Fruit fly (Drosophila melanogaster) whole organism, pupa: ENCODE results near the gene mRpL20.

Experiments
- CG10348 ChIP-seq: fragments of 200-800 bp; sonication (Bioruptor generic); IDR thresholded peaks from 2 replicates; pipeline ENCODE4 v1.3.6; 2022; ENCODE audit warnings: missing biosample characterization, missing genetic modification characterization
- CG12605 ChIP-seq: fragments of 200-800 bp; sonication (Bioruptor generic); IDR thresholded peaks from 2 replicates; pipeline ENCODE4 v1.3.6; 2022; ENCODE audit warnings: missing biosample characterization, missing genetic modification characterization
- CG13204 ChIP-seq: fragments of 200-800 bp; sonication (Bioruptor generic); optimal IDR thresholded peaks from 2 replicates; lab custom pipeline; 2018; ENCODE audit warnings: missing biosample characterization, mild to moderate bottlenecking, missing genetic modification characterization, moderate library complexity
- CG14655 ChIP-seq: fragments of 200-800 bp; sonication (Bioruptor generic); optimal IDR thresholded peaks from 3 replicates; lab custom pipeline; 2017; ENCODE audit warnings: mild to moderate bottlenecking, missing biosample characterization, missing genetic modification reagents, missing genetic modification characterization
- CG15710 ChIP-seq: fragments of 200-800 bp; sonication (Bioruptor generic); optimal IDR thresholded peaks from 2 replicates; lab custom pipeline; 2018; ENCODE audit warnings: missing biosample characterization, mild to moderate bottlenecking, missing genetic modification characterization, moderate library complexity
- CG17806 ChIP-seq: fragments of 200-800 bp; sonication (Bioruptor generic); optimal IDR thresholded peaks from 2 replicates; lab custom pipeline; 2018; ENCODE audit warnings: missing biosample characterization, mild to moderate bottlenecking, missing genetic modification characterization, moderate library complexity
- CG32121 ChIP-seq: fragments of 200-800 bp; sonication (Bioruptor generic); IDR thresholded peaks from 2 replicates; pipeline ENCODE4 v1.3.6; 2022; ENCODE audit warnings: missing biosample characterization, missing genetic modification characterization
- CG34367 ChIP-seq: fragments of 200-800 bp; sonication (Bioruptor generic); optimal IDR thresholded peaks from 2 replicates; lab custom pipeline; 2018; ENCODE audit warnings: missing biosample characterization, mild to moderate bottlenecking, missing genetic modification characterization
- CG4496 ChIP-seq: fragments of 200-800 bp; sonication (Bioruptor generic); IDR thresholded peaks from 3 replicates; pipeline ENCODE4 v1.3.6; 2022; ENCODE audit warnings: missing biosample characterization, missing genetic modification characterization
- CG8159 ChIP-seq: fragments of 200-800 bp; sonication (Bioruptor generic); optimal IDR thresholded peaks from 3 replicates; lab custom pipeline; 2018; ENCODE audit warnings: missing biosample characterization, mild to moderate bottlenecking, missing genetic modification characterization, moderate library complexity
- CG8301 ChIP-seq: fragments of 200-800 bp; sonication (Bioruptor generic); optimal IDR thresholded peaks from 2 replicates; lab custom pipeline; 2018; ENCODE audit warnings: missing biosample characterization, mild to moderate bottlenecking, missing genetic modification characterization
- CG9948 ChIP-seq: fragments of 200-800 bp; sonication (Bioruptor generic); optimal IDR thresholded peaks from 2 replicates; lab custom pipeline; 2018; ENCODE audit warnings: missing biosample characterization, mild to moderate bottlenecking, missing genetic modification characterization, moderate library complexity
- D1 ChIP-seq: fragments of 200-800 bp; sonication (Bioruptor generic); optimal IDR thresholded peaks from 2 replicates; lab custom pipeline; 2018; ENCODE audit warnings: missing biosample characterization, mild to moderate bottlenecking, missing genetic modification characterization, moderate library complexity
- EcR ChIP-seq: fragments of 200-800 bp; sonication (Bioruptor generic); optimal IDR thresholded peaks from 3 replicates; lab custom pipeline; 2019; ENCODE audit warnings: missing biosample characterization, missing genetic modification characterization, mild to moderate bottlenecking, moderate library complexity, missing genetic modification reagents
- Ets98B ChIP-seq: fragments of 200-800 bp; sonication (Bioruptor generic); IDR thresholded peaks from 2 replicates; pipeline ENCODE4 v1.3.6; 2022; ENCODE audit warnings: missing biosample characterization, missing genetic modification characterization
- Pif1A ChIP-seq: fragments of 200-800 bp; sonication (Bioruptor generic); optimal IDR thresholded peaks from 3 replicates; lab custom pipeline; 2016; ENCODE audit warnings: missing biosample characterization, missing genetic modification characterization
- Pif1B ChIP-seq: fragments of 200-800 bp; sonication (Bioruptor generic); optimal IDR thresholded peaks from 3 replicates; lab custom pipeline; 2016; ENCODE audit warnings: missing biosample characterization, missing genetic modification characterization
- Snoo ChIP-seq: fragments of 200-800 bp; sonication (Bioruptor generic); optimal IDR thresholded peaks from 3 replicates; lab custom pipeline; 2017; ENCODE audit warnings: missing biosample characterization, mild to moderate bottlenecking, missing genetic modification characterization, inconsistent platforms
- fd96Ca ChIP-seq: fragments of 200-800 bp; sonication (Bioruptor generic); IDR thresholded peaks from 3 replicates; pipeline ENCODE4 v1.3.6; 2022; ENCODE audit warnings: missing biosample characterization, missing genetic modification characterization
- gl ChIP-seq: fragments of 200-800 bp; sonication (Bioruptor generic); optimal IDR thresholded peaks from 2 replicates; lab custom pipeline; 2018; ENCODE audit warnings: missing biosample characterization, mild to moderate bottlenecking, missing genetic modification characterization
- rn ChIP-seq: fragments of 200-800 bp; sonication (Bioruptor generic); IDR thresholded peaks from 2 replicates; pipeline ENCODE4 v1.3.6; 2022; ENCODE audit warnings: missing biosample characterization, missing genetic modification characterization

mRpL20 gene

DNA sequence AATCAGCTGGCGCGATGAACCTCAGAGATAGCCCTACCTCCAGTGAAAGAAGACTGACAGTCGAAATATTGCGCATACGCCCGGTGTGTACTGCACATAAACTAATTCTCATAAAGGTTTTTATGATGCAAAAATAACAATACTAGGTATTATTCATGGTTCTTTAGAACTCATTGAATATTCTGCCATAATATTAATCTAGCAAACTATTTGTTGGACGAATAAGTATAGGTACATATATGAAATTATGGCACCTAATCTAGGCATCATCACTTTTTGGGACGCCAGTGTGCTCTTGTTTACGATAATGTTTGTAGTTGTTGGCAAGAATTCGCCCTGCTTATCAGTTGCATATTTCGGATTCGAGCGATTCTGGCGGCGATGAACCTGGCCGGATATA, 4.1 kb upstream of the mRpL20 start:
- TF ChIP-seq gl (tag; lab: Kevin White, UChicago), result no peak
- TF ChIP-seq Snoo (tag; lab: Kevin White, UChicago), result peak; percentile 58
- peak; percentile 56; the same call in 1 of the 3 replicates for TF ChIP-seq CG4496
- no peak for TF ChIP-seq Pif1B (GFP tag; lab: Kevin White, UChicago)
- TF ChIP-seq CG14655 (GFP tag; lab: Kevin White, UChicago), result no peak
- TF ChIP-seq CG8159 (tag; lab: Kevin White, UChicago), result no peak
- no peak for TF ChIP-seq CG32121
- TF ChIP-seq CG15710 (tag; lab: Kevin White, UChicago), result no peak
- peak; percentile 13 for TF ChIP-seq EcR
- no peak for TF ChIP-seq CG13204 (GFP tag; lab: Kevin White, UChicago)
- TF ChIP-seq Pif1A (GFP tag; lab: Kevin White, UChicago), result peak; percentile 7
- TF ChIP-seq rn (GFP tag; lab: Robert Waterston, UW), result no peak
- TF ChIP-seq CG17806 (tag; lab: Kevin White, UChicago), result peak; percentile 11
- no peak for TF ChIP-seq D1 (tag; lab: Kevin White, UChicago)

DNA sequence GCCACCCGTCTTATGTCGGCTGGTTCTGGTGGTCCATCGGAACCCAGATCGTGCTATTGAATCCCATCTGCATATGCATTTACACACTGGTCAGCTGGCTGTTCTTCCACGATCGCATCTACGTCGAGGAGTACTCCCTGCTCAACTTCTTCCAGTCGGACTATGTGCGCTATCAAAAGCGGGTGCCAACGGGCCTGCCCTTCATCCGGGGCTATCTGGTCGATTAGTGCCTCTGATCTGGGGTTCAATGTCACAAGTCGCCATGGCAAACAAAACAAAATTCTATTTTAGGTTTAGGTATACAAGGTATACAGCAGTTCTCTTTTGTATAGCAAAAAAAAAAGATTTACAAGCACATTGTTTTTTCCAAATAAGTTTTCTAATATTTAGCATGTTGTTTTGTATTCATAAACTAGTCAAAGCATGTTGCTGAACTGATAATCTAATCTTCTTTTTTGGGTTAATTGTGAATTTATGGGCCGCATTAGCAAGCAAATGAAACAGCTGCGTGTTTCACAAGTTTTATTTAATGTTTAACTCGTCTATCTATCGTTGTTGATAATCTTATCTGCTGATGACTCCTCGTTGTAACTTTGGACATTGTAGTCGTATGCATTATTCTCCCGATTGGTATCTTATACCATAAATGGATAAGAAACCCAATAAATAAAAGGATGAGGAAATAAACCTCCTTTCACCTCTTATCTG, 1.7 kb upstream of the mRpL20 start:
- TF ChIP-seq Pif1B (GFP tag; lab: Kevin White, UChicago) (no peak), gl (tag; lab: Kevin White, UChicago) (no peak), CG12605 (no peak), CG8159 (tag; lab: Kevin White, UChicago) (no peak), CG34367 (tag; lab: Kevin White, UChicago) (no peak), CG17806 (tag; lab: Kevin White, UChicago) (no peak), fd96Ca (no peak), rn (GFP tag; lab: Robert Waterston, UW) (no peak), Snoo (tag; lab: Kevin White, UChicago) (no peak), CG8301 (tag; lab: Kevin White, UChicago) (no peak), Pif1A (GFP tag; lab: Kevin White, UChicago) (no peak), Ets98B (no peak), D1 (tag; lab: Kevin White, UChicago) (no peak), CG10348 (GFP tag; lab: Robert Waterston, UW) (no peak)

DNA sequence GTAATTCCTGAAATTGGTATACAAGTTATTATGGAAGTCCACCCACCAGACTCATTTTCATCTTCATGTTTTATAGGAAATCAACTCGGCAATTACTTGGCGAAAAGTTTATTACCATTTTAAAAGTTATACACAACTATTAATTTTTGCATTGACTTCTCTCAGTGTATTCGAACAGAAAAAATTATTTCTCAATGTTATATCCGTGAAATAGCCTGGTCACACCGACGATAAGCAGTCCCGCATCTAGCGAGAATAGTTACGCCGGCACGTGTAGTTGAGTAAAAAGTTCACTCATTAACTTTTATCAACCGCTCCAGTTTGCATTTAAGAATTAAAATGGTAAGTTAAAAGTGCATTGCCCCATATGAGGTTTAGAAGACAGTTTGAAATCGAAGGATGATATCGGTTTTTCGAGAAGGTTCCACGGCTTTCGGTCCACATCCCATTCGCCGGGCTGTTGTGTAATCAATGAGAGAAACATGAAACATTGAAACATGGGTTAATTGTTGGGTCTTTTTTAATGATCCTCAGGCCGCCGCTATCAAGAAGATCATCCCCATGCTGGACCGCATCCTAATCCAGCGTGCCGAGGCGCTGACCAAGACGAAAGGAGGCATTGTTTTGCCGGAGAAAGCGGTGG, 1.7 kb downstream of the mRpL20 start, which contains the start of gene CG11267:
Gene CG11267, plus strand, starts transcription at position 228 of the 643 bp plus-strand sequence.
- peak; percentile 79 for TF ChIP-seq CG34367 (tag; lab: Kevin White, UChicago)
- TF ChIP-seq rn (GFP tag; lab: Robert Waterston, UW), result peak; percentile 86
- peak; percentile 88 for TF ChIP-seq CG17806 (tag; lab: Kevin White, UChicago)
- peak; percentile 83 for TF ChIP-seq CG9948 (tag; lab: Kevin White, UChicago)
- TF ChIP-seq D1 (tag; lab: Kevin White, UChicago), result peak; percentile 56
- peak; percentile 90 for TF ChIP-seq CG14655 (GFP tag; lab: Kevin White, UChicago)
- no peak for TF ChIP-seq CG13204 (GFP tag; lab: Kevin White, UChicago)
- peak; percentile 76 for TF ChIP-seq CG10348 (GFP tag; lab: Robert Waterston, UW)
- peak; percentile 55; the same call in 2 of the 3 replicates for TF ChIP-seq fd96Ca
- peak; percentile 77 for TF ChIP-seq Snoo (tag; lab: Kevin White, UChicago)
- TF ChIP-seq Pif1B (GFP tag; lab: Kevin White, UChicago), result peak; percentile 73
- peak; percentile 84 for TF ChIP-seq CG32121
- TF ChIP-seq Pif1A (GFP tag; lab: Kevin White, UChicago), result peak; percentile 84
- TF ChIP-seq gl (tag; lab: Kevin White, UChicago), result peak; percentile 69
- TF ChIP-seq CG12605, result peak; percentile 84
- peak; percentile 79 for TF ChIP-seq CG15710 (tag; lab: Kevin White, UChicago)
- TF ChIP-seq CG8159 (tag; lab: Kevin White, UChicago), result peak; percentile 89
- TF ChIP-seq CG8301 (tag; lab: Kevin White, UChicago), result peak; percentile 88
- peak; percentile 96 for TF ChIP-seq CG4496
- peak; percentile 82 for TF ChIP-seq EcR
- TF ChIP-seq Ets98B, result peak; percentile 94
- TF ChIP-seq, all 21 proteins: peak for 20

DNA sequence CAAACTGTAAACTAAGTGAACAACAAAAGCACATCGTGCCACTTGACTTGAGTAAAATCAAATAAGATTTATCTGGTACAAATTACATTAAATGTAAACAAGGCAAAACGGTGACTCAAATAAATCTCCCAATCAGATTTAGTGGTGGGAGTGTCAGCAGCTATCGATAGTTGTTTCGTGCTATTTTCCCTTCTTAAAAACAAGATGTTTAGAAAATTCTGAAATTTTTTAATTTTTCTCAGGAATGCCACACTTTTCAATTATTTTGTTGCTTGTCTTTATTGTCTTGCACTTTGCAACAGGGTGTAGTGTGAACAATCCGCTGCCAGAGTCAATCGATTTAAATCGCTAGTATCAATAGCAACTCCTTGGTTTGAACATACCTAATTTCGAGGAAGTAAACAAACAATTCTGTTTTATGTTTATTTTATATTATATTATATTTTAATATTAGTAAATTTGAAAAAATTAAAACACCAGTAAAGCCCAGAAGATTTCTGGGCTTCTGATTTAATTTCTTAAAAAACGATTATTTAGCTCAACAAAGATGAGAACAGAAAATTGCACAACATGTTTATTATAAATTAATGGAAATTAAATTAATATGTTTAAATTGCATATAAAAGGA, 2.4 kb downstream of the mRpL20 start, which contains the start of gene MICAL-like:
Gene MICAL-like, minus strand, starts transcription at position 138 of the 628 bp plus-strand sequence.
- no peak for TF ChIP-seq gl (tag; lab: Kevin White, UChicago)
- no peak for TF ChIP-seq CG10348 (GFP tag; lab: Robert Waterston, UW)
- TF ChIP-seq CG4496, result peak; percentile 25; the same call in 2 of the 3 replicates
- no peak for TF ChIP-seq CG34367 (tag; lab: Kevin White, UChicago)
- TF ChIP-seq CG9948 (tag; lab: Kevin White, UChicago), result no peak
- peak; percentile 89 for TF ChIP-seq EcR
- TF ChIP-seq, all 21 proteins: peak for 2

DNA sequence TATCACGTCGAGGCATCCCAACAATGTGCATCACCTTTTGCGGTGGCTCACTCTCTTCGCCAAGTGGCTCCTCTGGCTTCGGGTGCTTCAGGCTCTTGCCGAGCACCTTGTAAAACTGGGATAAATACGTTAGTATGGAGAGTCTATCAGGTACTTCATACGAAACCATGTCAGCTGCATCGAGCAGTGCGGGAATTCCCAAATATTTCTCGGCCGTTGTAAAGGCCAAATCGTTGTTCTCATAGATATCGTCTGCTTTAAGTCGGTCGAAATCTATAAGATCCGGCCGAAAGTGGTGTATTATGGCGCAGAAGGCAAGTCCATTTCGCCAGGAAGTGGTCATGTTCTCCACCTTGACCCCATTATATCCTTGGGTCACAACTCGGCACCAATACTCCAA, 3.0 kb downstream of the mRpL20 start:
- TF ChIP-seq rn (GFP tag; lab: Robert Waterston, UW) (no peak), Snoo (tag; lab: Kevin White, UChicago) (no peak), Pif1B (GFP tag; lab: Kevin White, UChicago) (no peak), CG17806 (tag; lab: Kevin White, UChicago) (no peak)
- TF ChIP-seq, all 21 proteins: peak for 0
